Worm (Caenorhabditis elegans): Measurements from ENCODE around the gene T28F3.8.

T28F3.8 gene

ce11 chrIV:17278363-17278762, 28.8 kb downstream of the T28F3.8 start (continued):
- TF ChIP-seq daf-16 (GFP tag; optimal IDR thresholded peaks at IDR 0.05) (peak; percentile 10 to 80), daf-16 (tag; optimal IDR thresholded peaks at IDR 0.05) (peak; percentile 39), mdl-1 (tag; optimal IDR thresholded peaks at IDR 0.05) (peak; percentile 47 to 79), lin-1 (GFP tag; IDR thresholded peaks at IDR 0.05) (peak; percentile 60; the same call in 1 of the 2 replicates), snpc-4 (tag; optimal IDR thresholded peaks at IDR 0.05) (peak; percentile 27), ZK337.2 (GFP tag; IDR thresholded peaks at IDR 0.05) (0 out of 2 replicates have a peak, but pooled peaks have one; percentile 32), mxl-3 (GFP tag; optimal IDR thresholded peaks at IDR 0.05) (peak; percentile 32), unc-130 (GFP tag; optimal IDR thresholded peaks at IDR 0.05) (peak; percentile 85), nhr-48 (tag; optimal IDR thresholded peaks at IDR 0.05) (peak; percentile 92), hif-1 (tag; optimal IDR thresholded peaks at IDR 0.05) (peak; percentile 70 to 97), vab-7 (GFP tag; IDR thresholded peaks at IDR 0.05) (peak; percentile 92), F37D6.2 (tag; optimal IDR thresholded peaks at IDR 0.05) (peak; percentile 95), nhr-76 (tag; optimal IDR thresholded peaks at IDR 0.05) (peak; percentile 78), lin-39 (tag; optimal IDR thresholded peaks at IDR 0.05) (peak; percentile 58), dve-1 (tag; optimal IDR thresholded peaks at IDR 0.05; ENCODE audit: insufficient read depth) (peak; percentile 98), daf-12 (tag; optimal IDR thresholded peaks at IDR 0.05) (no peak), ztf-7 (tag; optimal IDR thresholded peaks at IDR 0.05) (peak; percentile 63), attf-4 (tag; optimal IDR thresholded peaks at IDR 0.05) (no peak), ceh-62 (tag; optimal IDR thresholded peaks at IDR 0.05) (no peak), madf-5 (GFP tag; IDR thresholded peaks at IDR 0.05) (peak; percentile 12 to 82; a peak in 2 of 4 replicates), madf-9 (GFP tag; conservative IDR thresholded peaks at IDR 0.05) (peak; percentile 88), saeg-2 (GFP tag; IDR thresholded peaks at IDR 0.05) (peak; percentile 88), set-16 (GFP tag; IDR thresholded peaks at IDR 0.05) (peak; percentile 65), nhr-11 (tag; optimal IDR thresholded peaks at IDR 0.05) (peak; percentile 99), Y75B8A.6 (GFP tag; IDR thresholded peaks at IDR 0.05) (peak; percentile 89), F49E8.2 (tag; optimal IDR thresholded peaks at IDR 0.05; ENCODE audit: borderline replicate concordance) (peak; percentile 82), aly-2 (tag; optimal IDR thresholded peaks at IDR 0.05) (no peak), arid-1 (GFP tag; conservative IDR thresholded peaks at IDR 0.05) (peak; percentile 75)

ce11 chrIV:17277459-17278173, 29.5 kb downstream of the T28F3.8 start:
- TF ChIP-seq Y105C5A.15 (GFP tag; IDR thresholded peaks at IDR 0.05) (0 out of 2 replicates have a peak, but pooled peaks have one; percentile 37), egl-27 (tag; optimal IDR thresholded peaks at IDR 0.05) (no peak), lin-15B (tag; optimal IDR thresholded peaks at IDR 0.05) (no peak), nhr-41 (GFP tag; IDR thresholded peaks at IDR 0.05) (no peak), skn-1 (tag; optimal IDR thresholded peaks at IDR 0.05) (peak; percentile 21), dmd-9 (GFP tag; IDR thresholded peaks at IDR 0.05) (no peak), T26A8.4 (GFP tag; IDR thresholded peaks at IDR 0.05) (0 out of 2 replicates have a peak, but pooled peaks have one; percentile 6), hmg-1.1 (GFP tag; IDR thresholded peaks at IDR 0.05) (no peak), ztf-7 (tag; optimal IDR thresholded peaks at IDR 0.05) (no peak), madf-5 (GFP tag; IDR thresholded peaks at IDR 0.05) (0 out of 4 replicates have a peak, but pooled peaks of 1 of the 2 experiments have one; percentile 69), daf-19 (GFP tag; conservative IDR thresholded peaks at IDR 0.05) (no peak), aly-2 (tag; optimal IDR thresholded peaks at IDR 0.05) (no peak), daf-16 (GFP tag; optimal IDR thresholded peaks at IDR 0.05) (peak in 1 of 2 experiments; percentile 29), daf-16 (tag; optimal IDR thresholded peaks at IDR 0.05) (peak; percentile 74), sdz-12 (GFP tag; optimal IDR thresholded peaks at IDR 0.05) (no peak), dmd-8 (GFP tag; IDR thresholded peaks at IDR 0.05) (no peak), dve-1 (tag; optimal IDR thresholded peaks at IDR 0.05; ENCODE audit: insufficient read depth) (no peak), F37D6.2 (tag; optimal IDR thresholded peaks at IDR 0.05) (no peak), hif-1 (tag; optimal IDR thresholded peaks at IDR 0.05) (no peak), zag-1 (tag; optimal IDR thresholded peaks at IDR 0.05) (no peak), rbr-2 (tag; optimal IDR thresholded peaks at IDR 0.05) (no peak), fos-1 (tag; optimal IDR thresholded peaks at IDR 0.05) (no peak), jun-1 (tag; optimal IDR thresholded peaks at IDR 0.05) (no peak), attf-4 (tag; optimal IDR thresholded peaks at IDR 0.05) (no peak), mxl-2 (GFP tag; conservative IDR thresholded peaks at IDR 0.05) (no peak), madf-9 (GFP tag; conservative IDR thresholded peaks at IDR 0.05) (no peak), pqm-1 (tag; optimal IDR thresholded peaks at IDR 0.05) (no peak), nhr-6 (tag; optimal IDR thresholded peaks at IDR 0.05) (no peak), zfp-3 (GFP tag; conservative IDR thresholded peaks at IDR 0.05) (no peak), lin-13 (GFP tag; optimal IDR thresholded peaks at IDR 0.05) (no peak), nhr-48 (tag; optimal IDR thresholded peaks at IDR 0.05) (no peak)
